Fruit fly (Drosophila melanogaster) whole organism, embryonic: ENCODE results near the gene ClpP.

ENCODE experiments used
- CG12299 ChIP-seq: fragments of 200-800 bp; sonication (Bioruptor generic); optimal IDR thresholded peaks from 2 replicates; lab custom pipeline; 2018; ENCODE audit warnings: missing biosample characterization, mild to moderate bottlenecking, missing genetic modification characterization
- CG1233 ChIP-seq: fragments of 200-800 bp; sonication (Bioruptor generic); optimal IDR thresholded peaks from 4 replicates; lab custom pipeline; 2018; ENCODE audit warnings: missing biosample characterization, mild to moderate bottlenecking, missing genetic modification characterization
- CG12744 ChIP-seq: fragments of 200-800 bp; sonication (Bioruptor generic); optimal IDR thresholded peaks from 2 replicates; lab custom pipeline; 2016; ENCODE audit warnings: missing biosample characterization, missing genetic modification characterization
- CG13775 ChIP-seq: fragments of 200-800 bp; sonication (Bioruptor generic); optimal IDR thresholded peaks from 3 replicates; lab custom pipeline; 2017; ENCODE audit warnings: missing biosample characterization, mild to moderate bottlenecking, missing genetic modification characterization
- CG14050 ChIP-seq: fragments of 200-800 bp; sonication (Bioruptor generic); IDR thresholded peaks from 3 replicates; pipeline ENCODE4 v1.3.6; 2022; ENCODE audit warnings: missing biosample characterization, missing genetic modification characterization
- CG14667 ChIP-seq: fragments of 200-800 bp; sonication (Bioruptor generic); IDR thresholded peaks from 2 replicates; pipeline ENCODE4 v1.3.6; 2022; ENCODE audit warnings: missing biosample characterization, missing genetic modification characterization
- CG17568 ChIP-seq: fragments of 200-800 bp; sonication (Bioruptor generic); optimal IDR thresholded peaks from 2 replicates; lab custom pipeline; 2018; ENCODE audit warnings: missing biosample characterization, mild to moderate bottlenecking, missing genetic modification characterization, moderate library complexity
- CG17912 ChIP-seq: fragments of 200-800 bp; sonication (Bioruptor generic); optimal IDR thresholded peaks from 2 replicates; lab custom pipeline; 2018; ENCODE audit warnings: missing biosample characterization, mild to moderate bottlenecking, missing genetic modification characterization
- CG2678 ChIP-seq: fragments of 200-800 bp; sonication (Bioruptor generic); optimal IDR thresholded peaks from 3 replicates; lab custom pipeline; 2019; ENCODE audit warnings: missing biosample characterization, mild to moderate bottlenecking, missing genetic modification characterization, moderate library complexity
- CG33557 ChIP-seq: fragments of 200-800 bp; sonication (Bioruptor generic); optimal IDR thresholded peaks from 2 replicates; lab custom pipeline; 2019; ENCODE audit warnings: missing biosample characterization, mild to moderate bottlenecking, missing genetic modification characterization, moderate library complexity
- CG4820 ChIP-seq: fragments of 200-800 bp; sonication (Bioruptor generic); optimal IDR thresholded peaks from 3 replicates; lab custom pipeline; 2016; ENCODE audit warnings: missing biosample characterization, missing genetic modification characterization
- CG7745 ChIP-seq: fragments of 200-800 bp; sonication (Bioruptor generic); optimal IDR thresholded peaks from 2 replicates; lab custom pipeline; 2018; ENCODE audit warnings: missing biosample characterization, mild to moderate bottlenecking, missing genetic modification characterization, moderate library complexity
- CHES-1-like ChIP-seq: fragments of 200-800 bp; sonication (Bioruptor generic); optimal IDR thresholded peaks from 2 replicates; lab custom pipeline; 2016; ENCODE audit warnings: missing biosample characterization, missing genetic modification characterization
- D ChIP-seq, 2 experiments: fragments of 200-800 bp in 1 of 2; fragments of >200 bp in 1 of 2; sonication (Bioruptor generic) in 1 of 2; optimal IDR thresholded peaks; 2 replicates in 1 of 2; 3 replicates in 1 of 2; lab custom pipeline; 2017; ENCODE audit warnings: mild to moderate bottlenecking in 1 of 2, missing biosample characterization in 1 of 2, missing genetic modification characterization in 1 of 2, missing genetic modification reagents in 1 of 2
- Dfd ChIP-seq, 2 experiments: fragments of >200 bp; optimal IDR thresholded peaks; 2 replicates each; lab custom pipeline; 2017; ENCODE audit warnings: missing biosample characterization in 2 of 2, missing genetic modification characterization in 2 of 2
- Doc2 ChIP-seq: fragments of 200-800 bp; sonication (Bioruptor generic); IDR thresholded peaks from 2 replicates; pipeline ENCODE4 v1.3.6; 2022; ENCODE audit warnings: missing biosample characterization, missing genetic modification characterization
- Dp ChIP-seq: fragments of 200-800 bp; sonication (Bioruptor generic); optimal IDR thresholded peaks from 2 replicates; lab custom pipeline; 2018; ENCODE audit warnings: missing biosample characterization, mild to moderate bottlenecking, missing genetic modification characterization, moderate library complexity
- Dref ChIP-seq: fragments of 200-800 bp; sonication (Bioruptor generic); IDR thresholded peaks from 2 replicates; pipeline ENCODE4 v1.3.6; 2022; ENCODE audit warnings: missing biosample characterization, missing genetic modification characterization
- ERR ChIP-seq: fragments of 200-800 bp; sonication (Bioruptor generic); optimal IDR thresholded peaks from 2 replicates; lab custom pipeline; 2016; ENCODE audit warnings: missing biosample characterization, missing genetic modification characterization
- Hr78 ChIP-seq, 2 experiments: fragments of 200-800 bp in 1 of 2; fragments of >200 bp in 1 of 2; sonication (Bioruptor generic) in 1 of 2; optimal IDR thresholded peaks; 2 replicates each; lab custom pipeline; 2017 to 2019; ENCODE audit warnings: missing biosample characterization in 2 of 2, missing genetic modification characterization in 2 of 2, mild to moderate bottlenecking in 1 of 2, moderate library complexity in 1 of 2
- Max ChIP-seq: fragments of 200-800 bp; sonication (Bioruptor generic); optimal IDR thresholded peaks from 2 replicates; lab custom pipeline; 2016; ENCODE audit warnings: missing biosample characterization, mild to moderate bottlenecking, missing genetic modification characterization
- Myb ChIP-seq: fragments of 200-800 bp; sonication (Bioruptor generic); optimal IDR thresholded peaks from 2 replicates; lab custom pipeline; 2016; ENCODE audit warnings: missing biosample characterization, missing genetic modification characterization
- NFAT ChIP-seq: fragments of 200-800 bp; sonication (Bioruptor generic); IDR thresholded peaks from 2 replicates; pipeline ENCODE4 v1.3.6; 2022; ENCODE audit warnings: missing biosample characterization, missing genetic modification characterization
- Optix ChIP-seq: fragments of 200-800 bp; sonication (Bioruptor generic); IDR thresholded peaks from 3 replicates; pipeline ENCODE4 v1.3.6; 2022; ENCODE audit warnings: missing biosample characterization, missing genetic modification characterization
- PHDP ChIP-seq: fragments of 200-800 bp; sonication (Bioruptor generic); optimal IDR thresholded peaks from 3 replicates; lab custom pipeline; 2018; ENCODE audit warnings: missing biosample characterization, mild to moderate bottlenecking, missing genetic modification characterization, moderate library complexity
- Side ChIP-seq: fragments of 200-800 bp; sonication (Bioruptor generic); optimal IDR thresholded peaks from 2 replicates; lab custom pipeline; 2016; ENCODE audit warnings: missing biosample characterization, missing genetic modification characterization
- Stat92E ChIP-seq, 3 experiments: fragments of >200 bp in 2 of 3; fragments of 200-800 bp in 1 of 3; sonication (Bioruptor generic) in 1 of 3; optimal IDR thresholded peaks; 2 replicates each; lab custom pipeline; 2017 to 2019; ENCODE audit warnings: missing biosample characterization in 3 of 3, missing genetic modification characterization in 3 of 3, mild to moderate bottlenecking in 1 of 3, moderate library complexity in 1 of 3
- Xrp1 ChIP-seq: fragments of 200-800 bp; sonication (Bioruptor generic); IDR thresholded peaks from 2 replicates; pipeline ENCODE4 v1.3.6; 2022; ENCODE audit warnings: missing biosample characterization, missing genetic modification characterization
- ash1 ChIP-seq: fragments of 200-800 bp; sonication (Bioruptor generic); optimal IDR thresholded peaks from 2 replicates; lab custom pipeline; 2018; ENCODE audit warnings: missing biosample characterization, mild to moderate bottlenecking, missing genetic modification characterization
- cato ChIP-seq: fragments of 200-800 bp; sonication (Bioruptor generic); optimal IDR thresholded peaks from 2 replicates; lab custom pipeline; 2016; ENCODE audit warnings: missing biosample characterization, missing genetic modification characterization, borderline replicate concordance
- crc ChIP-seq: fragments of 200-800 bp; sonication (Bioruptor generic); optimal IDR thresholded peaks from 2 replicates; lab custom pipeline; 2016; ENCODE audit warnings: missing biosample characterization, missing genetic modification characterization
- da ChIP-seq: fragments of 200-800 bp; sonication (Bioruptor generic); optimal IDR thresholded peaks from 2 replicates; lab custom pipeline; 2016; ENCODE audit warnings: missing biosample characterization, missing genetic modification characterization
- ewg ChIP-seq: fragments of 200-800 bp; sonication (Bioruptor generic); optimal IDR thresholded peaks from 3 replicates; lab custom pipeline; 2017; ENCODE audit warnings: mild to moderate bottlenecking, missing biosample characterization, missing genetic modification reagents, missing genetic modification characterization
- kni ChIP-seq: fragments of 200-800 bp; sonication (Bioruptor generic); optimal IDR thresholded peaks from 3 replicates; lab custom pipeline; 2017; ENCODE audit warnings: mild to moderate bottlenecking, missing biosample characterization, missing genetic modification reagents, missing genetic modification characterization
- lmd ChIP-seq: fragments of 200-800 bp; sonication (Bioruptor generic); IDR thresholded peaks from 2 replicates; pipeline ENCODE4 v1.3.6; 2022; ENCODE audit warnings: missing biosample characterization, missing genetic modification characterization
- lola ChIP-seq, 3 experiments: fragments of >200 bp in 2 of 3; fragments of 200-800 bp in 1 of 3; sonication (Bioruptor generic) in 1 of 3; optimal IDR thresholded peaks; 2 replicates each; lab custom pipeline; 2017 to 2019; ENCODE audit warnings: missing biosample characterization in 3 of 3, missing genetic modification characterization in 3 of 3, mild to moderate bottlenecking in 1 of 3, moderate library complexity in 1 of 3
- luna ChIP-seq: fragments of 200-800 bp; sonication (Bioruptor generic); optimal IDR thresholded peaks from 2 replicates; lab custom pipeline; 2016; ENCODE audit warnings: missing biosample characterization, missing genetic modification characterization
- mld ChIP-seq: fragments of 200-800 bp; sonication (Bioruptor generic); IDR thresholded peaks from 3 replicates; pipeline ENCODE4 v1.3.6; 2022; ENCODE audit warnings: missing biosample characterization, missing genetic modification characterization; ENCODE audit not compliant: partially characterized antibody
- nerfin-2 ChIP-seq: fragments of 200-800 bp; sonication (Bioruptor generic); IDR thresholded peaks from 2 replicates; pipeline ENCODE4 v1.3.6; 2022; ENCODE audit warnings: missing biosample characterization, missing genetic modification characterization; ENCODE audit not compliant: partially characterized antibody
- otp ChIP-seq: fragments of 200-800 bp; sonication (Bioruptor generic); IDR thresholded peaks from 3 replicates; pipeline ENCODE4, ENCODE4 v1.3.6; 2022; ENCODE audit warnings: missing biosample characterization, missing genetic modification characterization
- pho ChIP-seq: fragments of 200-800 bp; sonication (Bioruptor generic); optimal IDR thresholded peaks from 2 replicates; lab custom pipeline; 2016; ENCODE audit warnings: missing biosample characterization, missing genetic modification characterization
- pnt ChIP-seq: fragments of 200-800 bp; sonication (Bioruptor generic); optimal IDR thresholded peaks from 3 replicates; lab custom pipeline; 2016; ENCODE audit warnings: missing biosample characterization, missing genetic modification characterization
- pum ChIP-seq: fragments of 200-800 bp; sonication (Bioruptor generic); optimal IDR thresholded peaks from 2 replicates; lab custom pipeline; 2016; ENCODE audit warnings: missing biosample characterization, missing genetic modification characterization
- salm ChIP-seq: fragments of 200-800 bp; sonication (Bioruptor generic); optimal IDR thresholded peaks from 2 replicates; lab custom pipeline; 2018; ENCODE audit warnings: missing biosample characterization, mild to moderate bottlenecking, missing genetic modification characterization
- seq ChIP-seq: fragments of 200-800 bp; sonication (Bioruptor generic); IDR thresholded peaks from 2 replicates; pipeline ENCODE4 v1.3.6; 2022; ENCODE audit warnings: missing biosample characterization, missing genetic modification characterization
- sisA ChIP-seq: fragments of 200-800 bp; sonication (Bioruptor generic); IDR thresholded peaks from 2 replicates; pipeline ENCODE4 v1.3.6; 2022; ENCODE audit warnings: missing biosample characterization, missing genetic modification characterization
- slbo ChIP-seq: fragments of 200-800 bp; sonication (Bioruptor generic); IDR thresholded peaks from 2 replicates; pipeline ENCODE4 v1.3.6; 2022; ENCODE audit warnings: missing biosample characterization, missing genetic modification characterization
- sna ChIP-seq: fragments of 200-800 bp; sonication (Bioruptor generic); IDR thresholded peaks from 2 replicates; pipeline ENCODE4 v1.3.6; 2022; ENCODE audit warnings: missing biosample characterization, missing genetic modification characterization; ENCODE audit not compliant: partially characterized antibody

Gene ClpP

DNA sequence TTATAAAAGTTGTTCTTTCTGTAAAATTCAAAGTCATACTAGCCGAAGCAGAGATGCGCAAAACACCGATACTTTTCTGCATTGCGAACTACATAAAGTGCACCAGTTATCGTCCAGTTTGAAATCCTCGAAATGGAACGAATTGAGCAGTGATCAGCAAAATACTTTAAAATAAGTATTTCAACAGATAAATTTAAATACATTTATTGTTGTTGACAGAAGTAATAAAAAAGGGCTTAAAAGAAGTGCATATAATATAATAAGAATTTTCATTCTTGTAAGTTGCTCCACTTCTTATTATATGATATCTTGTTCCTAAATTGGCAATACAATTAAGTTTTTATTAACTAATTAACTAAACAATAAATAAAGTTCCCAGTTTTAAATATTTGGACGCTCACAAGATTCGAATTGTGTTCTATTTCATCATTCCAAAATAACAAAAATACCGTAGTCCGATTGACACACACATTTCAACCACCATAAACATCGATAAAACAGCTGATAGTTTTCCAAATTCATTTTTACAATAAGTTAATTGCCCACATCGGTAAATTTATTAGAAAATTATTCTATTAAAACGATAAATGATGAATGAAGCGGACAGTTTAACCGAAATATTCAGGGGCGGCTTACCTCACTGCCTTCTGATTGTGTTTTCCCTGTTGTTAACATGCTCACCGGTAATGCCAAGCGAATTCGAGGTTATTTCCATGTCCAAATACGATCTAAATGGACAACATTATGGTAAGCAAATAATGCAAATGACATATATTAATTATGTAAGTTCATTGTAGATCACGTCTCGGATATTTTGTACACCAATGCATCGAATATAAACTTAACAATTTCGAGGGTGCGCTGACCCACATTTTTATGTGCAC, 42.0 kb upstream of the ClpP start, which contains the start of the genes Usp14 and CG4972 (continued):
- no peak for TF ChIP-seq CG33557 (GFP tag; lab: Kevin White, UChicago)
- TF ChIP-seq lmd (GFP tag; lab: Robert Waterston, UW) = no peak
- no peak for TF ChIP-seq NFAT (GFP tag; lab: Robert Waterston, UW)
- TF ChIP-seq da (GFP tag; lab: Kevin White, UChicago) = no peak
- no peak for TF ChIP-seq ERR (GFP tag; lab: Kevin White, UChicago)
- TF ChIP-seq CG12299 (tag; lab: Kevin White, UChicago) = no peak
- TF ChIP-seq Stat92E (GFP tag; optimal IDR thresholded peaks at IDR 0.05; lab: Kevin White, UChicago) = no peak
- TF ChIP-seq ewg (GFP tag; lab: Kevin White, UChicago) = peak; percentile 13
- TF ChIP-seq Dfd (GFP tag; optimal IDR thresholded peaks at IDR 0.05; lab: Kevin White, UChicago) = no peak
- TF ChIP-seq CG7745 (tag; lab: Kevin White, UChicago) = no peak
- TF ChIP-seq Max (GFP tag; lab: Kevin White, UChicago) = peak; percentile 24
- TF ChIP-seq salm (tag; lab: Kevin White, UChicago) = no peak
- no peak for TF ChIP-seq pnt (GFP tag; lab: Kevin White, UChicago)
- TF ChIP-seq luna (GFP tag; lab: Kevin White, UChicago) = no peak
- TF ChIP-seq CG2678 (tag; lab: Kevin White, UChicago) = no peak
- TF ChIP-seq CG13775 = peak; percentile 8
- TF ChIP-seq Hr78 (GFP tag; optimal IDR thresholded peaks at IDR 0.05; lab: Kevin White, UChicago) = no peak
- no peak for TF ChIP-seq CG14050 (GFP tag; lab: Robert Waterston, UW)
- TF ChIP-seq Xrp1 (GFP tag; lab: Robert Waterston, UW) = no peak
- no peak for TF ChIP-seq CG4820
- TF ChIP-seq pho (GFP tag; lab: Kevin White, UChicago) = no peak
- TF ChIP-seq CG17568 (GFP tag; lab: Kevin White, UChicago) = no peak
- no peak for TF ChIP-seq CG17912
- TF ChIP-seq otp (GFP tag; lab: Robert Waterston, UW) = no peak
- TF ChIP-seq cato (GFP tag; lab: Kevin White, UChicago) = no peak
- no peak for TF ChIP-seq Optix (GFP tag; lab: Robert Waterston, UW)
- TF ChIP-seq CG14667 = peak; percentile 70; the same call in 1 of the 2 replicates
- TF ChIP-seq Dp (GFP tag; lab: Kevin White, UChicago) = no peak
- no peak for TF ChIP-seq sisA (GFP tag; lab: Robert Waterston, UW)
- TF ChIP-seq D (optimal IDR thresholded peaks at IDR 0.05; lab: Kevin White, UChicago) = no peak
- TF ChIP-seq D (GFP tag; optimal IDR thresholded peaks at IDR 0.05; lab: Kevin White, UChicago) = no peak
- TF ChIP-seq mld = no peak
- TF ChIP-seq Myb = peak; percentile 41
- TF ChIP-seq ash1 (GFP tag; lab: Kevin White, UChicago) = no peak
- TF ChIP-seq Dref (GFP tag; lab: Robert Waterston, UW) = peak; percentile 54
- TF ChIP-seq nerfin-2 (GFP tag; lab: Robert Waterston, UW) = no peak
- no peak for TF ChIP-seq Doc2 (GFP tag; lab: Robert Waterston, UW)
- no peak for TF ChIP-seq CG12744 (GFP tag; lab: Kevin White, UChicago)
- no peak for TF ChIP-seq pum (GFP tag; lab: Kevin White, UChicago)
- peak in 1 of 3 experiments; percentile 2 for TF ChIP-seq lola (GFP tag; optimal IDR thresholded peaks at IDR 0.05; lab: Kevin White, UChicago)
- peak; percentile 35 for TF ChIP-seq slbo (GFP tag; lab: Robert Waterston, UW)
- TF ChIP-seq CG1233 = no peak
- TF ChIP-seq Side (GFP tag; lab: Kevin White, UChicago) = no peak
- TF ChIP-seq CHES-1-like (GFP tag; lab: Kevin White, UChicago) = no peak
- no peak for TF ChIP-seq PHDP (tag; lab: Kevin White, UChicago)
- 0 out of 2 replicates have a peak, but pooled peaks have one; percentile 9 for TF ChIP-seq sna (GFP tag; lab: Robert Waterston, UW)
- no peak for TF ChIP-seq seq (GFP tag; lab: Robert Waterston, UW)
- TF ChIP-seq crc (GFP tag; lab: Kevin White, UChicago) = no peak
- no peak for TF ChIP-seq kni
